Fruit fly (Drosophila melanogaster) whole organism, prepupa: ENCODE data around the gene Cby.

Source experiments
- Blimp-1 ChIP-seq: fragments of 200-800 bp; sonication (Bioruptor generic); optimal IDR thresholded peaks from 3 replicates; lab custom pipeline; 2017; ENCODE audit warnings: missing biosample characterization, missing genetic modification characterization, mild to moderate bottlenecking, moderate library complexity, missing genetic modification reagents
- CG10631 ChIP-seq: fragments of 200-800 bp; sonication (Bioruptor generic); optimal IDR thresholded peaks from 2 replicates; lab custom pipeline; 2016; ENCODE audit warnings: missing biosample characterization, missing genetic modification characterization
- CG10669 ChIP-seq: fragments of 200-800 bp; sonication (Bioruptor generic); optimal IDR thresholded peaks from 3 replicates; lab custom pipeline; 2018; ENCODE audit warnings: missing biosample characterization, mild to moderate bottlenecking, missing genetic modification characterization, moderate library complexity
- CG11294 ChIP-seq: fragments of 200-800 bp; sonication (Bioruptor generic); IDR thresholded peaks from 2 replicates; pipeline ENCODE4 v1.3.6; 2022; ENCODE audit warnings: missing biosample characterization, missing genetic modification characterization
- CG11762 ChIP-seq: fragments of 200-800 bp; sonication (Bioruptor generic); optimal IDR thresholded peaks from 3 replicates; lab custom pipeline; 2016; ENCODE audit warnings: missing biosample characterization, missing genetic modification characterization; ENCODE audit not compliant: insufficient read depth
- CG15336 ChIP-seq: fragments of 200-800 bp; sonication (Bioruptor generic); IDR thresholded peaks from 2 replicates; pipeline ENCODE4 v1.3.6; 2022; ENCODE audit warnings: missing biosample characterization, missing genetic modification characterization
- CG1621 ChIP-seq: fragments of 200-800 bp; sonication (Bioruptor generic); optimal IDR thresholded peaks from 3 replicates; lab custom pipeline; 2018; ENCODE audit warnings: missing biosample characterization, mild to moderate bottlenecking, missing genetic modification characterization
- CG16779 ChIP-seq: fragments of 200-800 bp; sonication (Bioruptor generic); optimal IDR thresholded peaks from 3 replicates; lab custom pipeline; 2017; ENCODE audit warnings: missing biosample characterization, mild to moderate bottlenecking, missing genetic modification characterization
- CG3032 ChIP-seq: fragments of 200-800 bp; optimal IDR thresholded peaks from 2 replicates; lab custom pipeline; 2019; ENCODE audit warnings: missing biosample characterization, mild to moderate bottlenecking, missing genetic modification characterization, moderate library complexity
- CG31627 ChIP-seq: fragments of 200-800 bp; sonication (Bioruptor generic); optimal IDR thresholded peaks from 3 replicates; lab custom pipeline; 2016; ENCODE audit warnings: missing biosample characterization, missing genetic modification characterization
- CG32006 ChIP-seq: fragments of 200-800 bp; sonication (Bioruptor generic); optimal IDR thresholded peaks from 3 replicates; lab custom pipeline; 2017; ENCODE audit warnings: missing biosample characterization, mild to moderate bottlenecking, missing genetic modification characterization
- CG34406 ChIP-seq: fragments of 200-800 bp; sonication (Bioruptor generic); optimal IDR thresholded peaks from 3 replicates; lab custom pipeline; 2016; ENCODE audit warnings: missing biosample characterization, missing genetic modification characterization
- CG4318 ChIP-seq: fragments of 200-800 bp; sonication (Bioruptor generic); optimal IDR thresholded peaks from 3 replicates; lab custom pipeline; 2017; ENCODE audit warnings: missing biosample characterization, mild to moderate bottlenecking, missing genetic modification characterization
- CG6163 ChIP-seq: fragments of 200-800 bp; sonication (Bioruptor generic); IDR thresholded peaks from 3 replicates; pipeline ENCODE4 v1.3.6; 2022; ENCODE audit warnings: missing biosample characterization, missing genetic modification characterization
- CG6276 ChIP-seq: fragments of 200-800 bp; sonication (Bioruptor generic); optimal IDR thresholded peaks from 2 replicates; lab custom pipeline; 2017; ENCODE audit warnings: missing biosample characterization, mild to moderate bottlenecking, missing genetic modification characterization
- CG6808 ChIP-seq: fragments of 200-800 bp; sonication (Bioruptor generic); optimal IDR thresholded peaks from 3 replicates; lab custom pipeline; 2017; ENCODE audit warnings: missing biosample characterization, missing genetic modification characterization, mild to moderate bottlenecking, moderate library complexity, missing genetic modification reagents
- CG6854 ChIP-seq: fragments of 200-800 bp; sonication (Bioruptor generic); optimal IDR thresholded peaks from 2 replicates; lab custom pipeline; 2017; ENCODE audit warnings: missing biosample characterization, mild to moderate bottlenecking, missing genetic modification characterization
- CG7368 ChIP-seq: fragments of 200-800 bp; sonication (Bioruptor generic); optimal IDR thresholded peaks from 3 replicates; lab custom pipeline; 2016; ENCODE audit warnings: missing biosample characterization, missing genetic modification characterization
- CG8119 ChIP-seq: fragments of 200-800 bp; sonication (Bioruptor generic); IDR thresholded peaks from 3 replicates; pipeline ENCODE4 v1.3.6; 2022; ENCODE audit warnings: missing biosample characterization, missing genetic modification characterization
- CG8319 ChIP-seq: fragments of 200-800 bp; sonication (Bioruptor generic); optimal IDR thresholded peaks from 3 replicates; lab custom pipeline; 2016; ENCODE audit warnings: missing biosample characterization, missing genetic modification characterization
- CG8632 ChIP-seq: fragments of 200-800 bp; sonication (Bioruptor generic); optimal IDR thresholded peaks from 3 replicates; lab custom pipeline; 2016; ENCODE audit warnings: missing biosample characterization, missing genetic modification characterization
- CG9139 ChIP-seq: fragments of 200-800 bp; sonication (Bioruptor generic); optimal IDR thresholded peaks from 3 replicates; lab custom pipeline; 2017; ENCODE audit warnings: missing biosample characterization, mild to moderate bottlenecking, missing genetic modification characterization
- Eip75B ChIP-seq: fragments of 200-800 bp; sonication (Bioruptor generic); optimal IDR thresholded peaks from 3 replicates; lab custom pipeline; 2016; ENCODE audit warnings: missing biosample characterization, missing genetic modification characterization
- Eip78C ChIP-seq: fragments of 200-800 bp; sonication (Bioruptor generic); peaks from one replicate; lab custom pipeline; 2016; ENCODE audit warnings: missing biosample characterization, missing genetic modification characterization
- Eip93F ChIP-seq: fragments of 200-800 bp; sonication (Bioruptor generic); optimal IDR thresholded peaks from 2 replicates; lab custom pipeline; 2016; ENCODE audit warnings: missing biosample characterization, mild to moderate bottlenecking, missing genetic modification characterization
- Ets21C ChIP-seq: fragments of 200-800 bp; sonication (Bioruptor generic); optimal IDR thresholded peaks from 3 replicates; lab custom pipeline; 2016; ENCODE audit warnings: missing biosample characterization, missing genetic modification characterization
- Gug ChIP-seq: fragments of 200-800 bp; sonication (Bioruptor generic); IDR thresholded peaks from 2 replicates; pipeline ENCODE4 v1.3.6; 2022; ENCODE audit warnings: missing biosample characterization, missing genetic modification characterization
- Hr39 ChIP-seq: fragments of 200-800 bp; sonication (Bioruptor generic); optimal IDR thresholded peaks from 2 replicates; lab custom pipeline; 2016; ENCODE audit warnings: missing biosample characterization, missing genetic modification characterization
- Hr4 ChIP-seq: fragments of 200-800 bp; sonication (Bioruptor generic); optimal IDR thresholded peaks from 3 replicates; lab custom pipeline; 2016; ENCODE audit warnings: missing biosample characterization, missing genetic modification characterization
- Met ChIP-seq: fragments of 200-800 bp; sonication (Bioruptor generic); optimal IDR thresholded peaks from 3 replicates; lab custom pipeline; 2016; ENCODE audit warnings: missing biosample characterization, missing genetic modification characterization
- OdsH ChIP-seq: fragments of 200-800 bp; sonication (Bioruptor generic); optimal IDR thresholded peaks from 3 replicates; lab custom pipeline; 2016; ENCODE audit warnings: missing biosample characterization, missing genetic modification characterization
- Smox ChIP-seq: fragments of 200-800 bp; sonication (Bioruptor generic); optimal IDR thresholded peaks from 3 replicates; lab custom pipeline; 2016; ENCODE audit warnings: missing biosample characterization, missing genetic modification characterization
- Sox102F ChIP-seq: fragments of 200-800 bp; sonication (Bioruptor generic); optimal IDR thresholded peaks from 2 replicates; lab custom pipeline; 2016; ENCODE audit warnings: missing biosample characterization, mild to moderate bottlenecking, missing genetic modification characterization
- Sox14 ChIP-seq: fragments of 200-800 bp; sonication (Bioruptor generic); optimal IDR thresholded peaks from 3 replicates; lab custom pipeline; 2016; ENCODE audit warnings: missing biosample characterization, missing genetic modification characterization
- Sox15 ChIP-seq: fragments of 200-800 bp; sonication (Bioruptor generic); optimal IDR thresholded peaks from 3 replicates; lab custom pipeline; 2016; ENCODE audit warnings: missing biosample characterization, missing genetic modification characterization
- achi ChIP-seq: fragments of 200-800 bp; sonication (Bioruptor generic); optimal IDR thresholded peaks from 3 replicates; lab custom pipeline; 2016; ENCODE audit warnings: missing biosample characterization, missing genetic modification characterization
- dsx ChIP-seq: fragments of 200-800 bp; optimal IDR thresholded peaks from 3 replicates; lab custom pipeline; 2019; ENCODE audit warnings: missing biosample characterization, mild to moderate bottlenecking, missing genetic modification characterization, moderate library complexity; ENCODE audit not compliant: poor library complexity, severe bottlenecking
- eg ChIP-seq: fragments of 200-800 bp; sonication (Bioruptor generic); IDR thresholded peaks from 3 replicates; pipeline ENCODE4 v1.3.6; 2022; ENCODE audit warnings: missing biosample characterization, missing genetic modification characterization
- esn ChIP-seq: fragments of 200-800 bp; sonication (Bioruptor generic); optimal IDR thresholded peaks from 2 replicates; lab custom pipeline; 2016; ENCODE audit warnings: missing biosample characterization, mild to moderate bottlenecking, missing genetic modification characterization, moderate library complexity
- fd59A ChIP-seq: fragments of 200-800 bp; sonication (Bioruptor generic); optimal IDR thresholded peaks from 2 replicates; lab custom pipeline; 2017; ENCODE audit warnings: missing biosample characterization, mild to moderate bottlenecking, missing genetic modification characterization, missing genetic modification reagents
- fd85E ChIP-seq: fragments of 200-800 bp; sonication (Bioruptor generic); optimal IDR thresholded peaks from 3 replicates; lab custom pipeline; 2016; ENCODE audit warnings: missing biosample characterization, missing genetic modification characterization
- fkh ChIP-seq: fragments of 200-800 bp; sonication (Bioruptor generic); optimal IDR thresholded peaks from 3 replicates; lab custom pipeline; 2017; ENCODE audit warnings: missing biosample characterization, mild to moderate bottlenecking, missing genetic modification characterization, moderate library complexity
- lz ChIP-seq: fragments of 200-800 bp; sonication (Bioruptor generic); optimal IDR thresholded peaks from 3 replicates; lab custom pipeline; 2016; ENCODE audit warnings: missing biosample characterization, missing genetic modification characterization
- net ChIP-seq: fragments of 200-800 bp; sonication (Bioruptor generic); optimal IDR thresholded peaks from 3 replicates; lab custom pipeline; 2016; ENCODE audit warnings: missing biosample characterization, missing genetic modification characterization
- spab ChIP-seq: fragments of 200-800 bp; sonication (Bioruptor generic); optimal IDR thresholded peaks from 2 replicates; lab custom pipeline; 2017; ENCODE audit warnings: missing biosample characterization, mild to moderate bottlenecking, missing genetic modification characterization, missing genetic modification reagents
- svp ChIP-seq: fragments of 200-800 bp; sonication (Bioruptor generic); peaks from one replicate; lab custom pipeline; 2016; ENCODE audit warnings: missing biosample characterization, missing genetic modification characterization
- topi ChIP-seq: fragments of 200-800 bp; sonication (Bioruptor generic); optimal IDR thresholded peaks from 3 replicates; lab custom pipeline; 2016; ENCODE audit warnings: missing biosample characterization, missing genetic modification characterization
- vri ChIP-seq: fragments of 200-800 bp; sonication (Bioruptor generic); optimal IDR thresholded peaks from 3 replicates; lab custom pipeline; 2016; ENCODE audit warnings: missing biosample characterization, mild to moderate bottlenecking, missing genetic modification characterization

Cby gene

DNA sequence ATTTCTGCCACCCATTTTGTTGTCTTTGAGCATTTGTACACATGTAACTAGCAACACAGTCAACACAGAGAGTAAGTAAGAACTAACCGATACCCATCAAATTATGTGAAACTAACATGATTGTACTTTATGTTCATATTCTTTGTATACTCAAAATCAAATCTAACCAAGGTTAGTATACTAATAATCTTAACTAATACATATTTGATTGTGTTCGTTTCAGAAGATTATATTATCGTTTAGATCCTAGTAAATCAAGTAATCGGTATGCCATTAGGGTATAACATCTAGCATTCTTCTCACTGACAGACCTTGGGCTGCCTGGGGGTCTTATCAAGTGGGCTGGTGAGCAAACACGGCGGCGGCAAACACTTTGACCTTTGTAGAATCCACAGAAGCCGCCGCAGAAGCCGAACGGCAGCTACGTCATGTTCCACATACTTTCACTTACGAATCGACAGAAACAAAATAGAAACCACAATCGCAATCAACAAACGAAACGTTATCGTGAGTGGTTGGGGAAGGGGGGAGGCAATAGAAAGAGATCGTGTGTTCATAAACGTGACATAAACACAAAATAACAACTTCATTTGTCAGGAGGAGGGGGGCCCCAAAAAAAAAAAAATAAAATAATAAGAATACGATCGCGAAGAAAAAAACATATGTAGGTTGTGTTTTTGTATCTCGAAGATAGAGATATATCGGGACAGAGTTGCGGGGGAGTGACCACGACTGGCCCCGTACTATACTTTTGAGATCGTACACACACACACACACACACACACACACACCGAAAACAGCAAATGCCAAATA lies 32.2 kb upstream of the Cby start:
- peak; percentile 73 for TF ChIP-seq fkh (GFP tag; lab: Kevin White, UChicago)
- TF ChIP-seq Sox15 (GFP tag; lab: Kevin White, UChicago), result no peak
- TF ChIP-seq svp (GFP tag; lab: Kevin White, UChicago), result peak; percentile 2

- no peak for TF ChIP-seq CG31627
- no peak for TF ChIP-seq CG6854 (GFP tag; lab: Kevin White, UChicago)
- TF ChIP-seq lz, result no peak
- TF ChIP-seq CG9139, result no peak
- no peak for TF ChIP-seq Eip93F (GFP tag; lab: Kevin White, UChicago)
- no peak for TF ChIP-seq Hr39
- TF ChIP-seq topi (GFP tag; lab: Kevin White, UChicago), result no peak
- no peak for TF ChIP-seq CG4318 (GFP tag; lab: Kevin White, UChicago)
- no peak for TF ChIP-seq Gug (GFP tag; lab: Robert Waterston, UW)
- TF ChIP-seq net (GFP tag; lab: Kevin White, UChicago), result peak; percentile 15
- TF ChIP-seq CG6276 (GFP tag; lab: Kevin White, UChicago), result peak; percentile 6
- no peak for TF ChIP-seq CG3032 (tag; lab: Kevin White, UChicago)
- no peak for TF ChIP-seq Ets21C (GFP tag; lab: Kevin White, UChicago)
- no peak for TF ChIP-seq Smox (GFP tag; lab: Kevin White, UChicago)
- TF ChIP-seq CG34406 (GFP tag; lab: Kevin White, UChicago), result no peak
- TF ChIP-seq fd85E (GFP tag; lab: Kevin White, UChicago), result no peak
- TF ChIP-seq spab (GFP tag; lab: Kevin White, UChicago), result no peak
- peak; percentile 64 for TF ChIP-seq Eip78C
- TF ChIP-seq Blimp-1 (GFP tag; lab: Kevin White, UChicago), result no peak
- TF ChIP-seq CG7368 (GFP tag; lab: Kevin White, UChicago), result no peak
- no peak; the same call in 1 of the 3 replicates for TF ChIP-seq CG6163 (GFP tag; lab: Robert Waterston, UW)
- peak; percentile 19 for TF ChIP-seq esn (GFP tag; lab: Kevin White, UChicago)
- peak; percentile 2 for TF ChIP-seq Eip75B (GFP tag; lab: Kevin White, UChicago)
- no peak for TF ChIP-seq Sox15 (GFP tag; lab: Kevin White, UChicago)
- TF ChIP-seq CG16779 (tag; lab: Kevin White, UChicago), result no peak
- no peak for TF ChIP-seq Sox102F
- TF ChIP-seq Sox14 (GFP tag; lab: Kevin White, UChicago), result no peak
- TF ChIP-seq CG8319 (GFP tag; lab: Kevin White, UChicago), result no peak
- TF ChIP-seq CG15336 (GFP tag; lab: Robert Waterston, UW), result 0 out of 2 replicates have a peak, but pooled peaks have one; percentile 8
- peak; percentile 35 for TF ChIP-seq Hr4 (GFP tag; lab: Kevin White, UChicago)
- TF ChIP-seq vri (GFP tag; lab: Kevin White, UChicago), result no peak
- TF ChIP-seq fkh (GFP tag; lab: Kevin White, UChicago), result no peak
- no peak for TF ChIP-seq CG8119 (GFP tag; lab: Robert Waterston, UW)
- no peak for TF ChIP-seq fd59A (GFP tag; lab: Kevin White, UChicago)
- TF ChIP-seq CG10631 (GFP tag; lab: Kevin White, UChicago), result no peak
- TF ChIP-seq CG6808, result no peak
- TF ChIP-seq CG8632 (GFP tag; lab: Kevin White, UChicago), result no peak
- peak; percentile 23 for TF ChIP-seq Met (GFP tag; lab: Kevin White, UChicago)
- no peak for TF ChIP-seq OdsH (GFP tag; lab: Kevin White, UChicago)
- TF ChIP-seq eg (GFP tag; lab: Robert Waterston, UW), result peak; percentile 64; the same call in 1 of the 3 replicates
- TF ChIP-seq CG11762 (GFP tag; lab: Kevin White, UChicago), result no peak
- no peak for TF ChIP-seq CG11294 (GFP tag; lab: Robert Waterston, UW)
- TF ChIP-seq achi (GFP tag; lab: Kevin White, UChicago), result no peak
- no peak for TF ChIP-seq dsx
- TF ChIP-seq CG10669 (GFP tag; lab: Kevin White, UChicago), result no peak
- peak; percentile 38 for TF ChIP-seq CG32006 (GFP tag; lab: Kevin White, UChicago)
- TF ChIP-seq CG1621 (tag; lab: Kevin White, UChicago), result no peak
Measured at dm6 chr3R:21836201-21836504, 31.6 kb upstream of the Cby start.
